Worm (Caenorhabditis elegans) whole organism, L1 larva: ENCODE measurements around the gene ric-3.

Experiments used
- C04F5.9 ChIP-seq: sonication (generic microtip); optimal IDR thresholded peaks from 2 replicates; lab custom pipeline; 2016; ENCODE audit warnings: missing genetic modification characterization, missing compliant biosample characterization
- C34B4.2 ChIP-seq: sonication (generic microtip); optimal IDR thresholded peaks from 2 replicates; lab custom pipeline; 2017; ENCODE audit warnings: mild to moderate bottlenecking, missing genetic modification characterization, missing compliant biosample characterization
- aha-1 ChIP-seq: fragments of 150-350 bp; optimal IDR thresholded peaks from 2 replicates; lab custom pipeline; 2014; ENCODE audit warnings: missing biosample characterization, missing genetic modification characterization
- aly-2 ChIP-seq: fragments of 150-350 bp; optimal IDR thresholded peaks from 2 replicates; lab custom pipeline; 2014; ENCODE audit warnings: missing biosample characterization, missing genetic modification characterization
- ama-1 ChIP-seq: fragments of 150-350 bp; optimal IDR thresholded peaks from 2 replicates; lab custom pipeline; 2014
- blmp-1 ChIP-seq: fragments of 150-350 bp; optimal IDR thresholded peaks from 2 replicates; lab custom pipeline; 2014; ENCODE audit warnings: missing biosample characterization, missing genetic modification characterization
- ceh-63 ChIP-seq: fragments of 200-800 bp; sonication (Bioruptor generic); optimal IDR thresholded peaks from 2 replicates; lab custom pipeline; 2018; ENCODE audit warnings: mild to moderate bottlenecking, missing genetic modification characterization, missing compliant biosample characterization
- ceh-82 ChIP-seq, 3 experiments: fragments of 150-350 bp in 1 of 3; sonication (generic microtip) in 2 of 3; optimal IDR thresholded peaks; 2 replicates each; lab custom pipeline; 2014 to 2017; ENCODE audit warnings: missing biosample characterization in 3 of 3, missing genetic modification characterization in 3 of 3
- ceh-88 ChIP-seq: fragments of 200-800 bp; sonication (Bioruptor generic); IDR thresholded peaks from 2 replicates; pipeline ENCODE4 v1.3.6; 2022; ENCODE audit warnings: missing genetic modification characterization, missing compliant biosample characterization
- dpl-1 ChIP-seq, 3 experiments: fragments of 150-350 bp in 2 of 3; sonication (generic microtip) in 1 of 3; optimal IDR thresholded peaks; 2 replicates each; lab custom pipeline; 2014 to 2017; ENCODE audit warnings: missing biosample characterization in 3 of 3, missing genetic modification characterization in 3 of 3, missing genetic modification reagents in 3 of 3
- dsc-1 ChIP-seq: sonication (generic microtip); optimal IDR thresholded peaks from 2 replicates; lab custom pipeline; 2016; ENCODE audit warnings: mild to moderate bottlenecking, missing genetic modification characterization, missing compliant biosample characterization
- efl-1 ChIP-seq, 4 experiments: fragments of 150-350 bp; optimal IDR thresholded peaks in 3 of 4; peaks in 1 of 4; 1 replicate in 1 of 4; 2 replicates in 3 of 4; lab custom pipeline; 2014; ENCODE audit warnings: missing biosample characterization in 2 of 4, missing genetic modification characterization in 2 of 4, missing genetic modification reagents in 2 of 4
- egl-13 ChIP-seq: sonication (generic microtip); optimal IDR thresholded peaks from 2 replicates; lab custom pipeline; 2016; ENCODE audit warnings: missing genotype, missing genetic modification reagents, missing genetic modification characterization, missing compliant biosample characterization
- egl-27 ChIP-seq, 2 experiments: fragments of 150-350 bp in 1 of 2; sonication (generic microtip); optimal IDR thresholded peaks; 3 replicates each; lab custom pipeline; 2017 to 2018; ENCODE audit warnings: missing biosample characterization in 2 of 2, missing genetic modification characterization in 2 of 2, missing genetic modification reagents in 2 of 2
- elt-2 ChIP-seq: sonication (generic microtip); optimal IDR thresholded peaks from 2 replicates; lab custom pipeline; 2016; ENCODE audit warnings: missing genetic modification characterization, mild to moderate bottlenecking, inconsistent platforms, missing compliant biosample characterization, missing genetic modification reagents
- elt-3 ChIP-seq, 6 experiments: fragments of 150-350 bp in 1 of 6; sonication (generic microtip); optimal IDR thresholded peaks; 2 replicates each; lab custom pipeline; 2017 to 2018; ENCODE audit warnings: missing biosample characterization in 6 of 6, missing genetic modification characterization in 6 of 6, inconsistent platforms in 1 of 6
- ets-5 ChIP-seq: fragments of 200-800 bp; sonication (Bioruptor generic); IDR thresholded peaks from 2 replicates; pipeline ENCODE4 v1.3.6; 2022; ENCODE audit warnings: missing genetic modification characterization, missing compliant biosample characterization
- fkh-10 ChIP-seq: sonication (generic microtip); optimal IDR thresholded peaks from 2 replicates; lab custom pipeline; 2017; ENCODE audit warnings: missing biosample characterization, missing genetic modification reagents, missing genetic modification characterization
- fkh-8 ChIP-seq: sonication (generic microtip); optimal IDR thresholded peaks from 2 replicates; lab custom pipeline; 2016; ENCODE audit warnings: mild to moderate bottlenecking, missing genetic modification characterization, missing compliant biosample characterization
- irx-1 ChIP-seq: sonication (generic microtip); optimal IDR thresholded peaks from 2 replicates; lab custom pipeline; 2016; ENCODE audit warnings: missing genetic modification characterization, missing compliant biosample characterization
- lin-14 ChIP-seq: fragments of 200-800 bp; sonication (Bioruptor generic); optimal IDR thresholded peaks from 2 replicates; lab custom pipeline; 2018; ENCODE audit warnings: mild to moderate bottlenecking, missing genetic modification characterization, moderate library complexity, missing compliant biosample characterization
- lin-35 ChIP-seq, 2 experiments: fragments of 150-350 bp; optimal IDR thresholded peaks; 2 replicates each; lab custom pipeline; 2014; ENCODE audit warnings: missing biosample characterization in 2 of 2, missing genetic modification characterization in 2 of 2, missing genetic modification reagents in 2 of 2
- lin-39 ChIP-seq: fragments of 150-350 bp; optimal IDR thresholded peaks from 2 replicates; lab custom pipeline; 2014; ENCODE audit warnings: missing biosample characterization, missing genetic modification reagents, missing genetic modification characterization
- lsy-2 ChIP-seq, 2 experiments: fragments of 150-350 bp; optimal IDR thresholded peaks; 2 replicates each; lab custom pipeline; 2014; ENCODE audit warnings: missing biosample characterization in 2 of 2, missing genetic modification characterization in 2 of 2
- nhr-11 ChIP-seq: fragments of 150-350 bp; optimal IDR thresholded peaks from 2 replicates; lab custom pipeline; 2014; ENCODE audit warnings: missing biosample characterization, missing genetic modification characterization
- nhr-19 ChIP-seq: fragments of 200-800 bp; sonication (Bioruptor generic); conservative IDR thresholded peaks from 2 replicates; pipeline ENCODE4 v1.3.6; 2022; ENCODE audit warnings: missing genetic modification characterization, missing compliant biosample characterization
- nhr-20 ChIP-seq: sonication (generic microtip); optimal IDR thresholded peaks from 2 replicates; lab custom pipeline; 2016; ENCODE audit warnings: mild to moderate bottlenecking, missing genetic modification characterization, missing compliant biosample characterization
- nhr-237 ChIP-seq: fragments of 150-350 bp; optimal IDR thresholded peaks from 2 replicates; lab custom pipeline; 2014; ENCODE audit warnings: missing biosample characterization, missing genetic modification characterization
- nhr-47 ChIP-seq: sonication (generic microtip); optimal IDR thresholded peaks from 2 replicates; lab custom pipeline; 2016; ENCODE audit warnings: mild to moderate bottlenecking, missing genetic modification characterization, moderate library complexity, missing compliant biosample characterization
- nhr-76 ChIP-seq: sonication (generic microtip); optimal IDR thresholded peaks from 2 replicates; lab custom pipeline; 2017; ENCODE audit warnings: missing biosample characterization, missing genetic modification characterization
- nhr-77 ChIP-seq: fragments of 150-350 bp; optimal IDR thresholded peaks from 2 replicates; lab custom pipeline; 2014; ENCODE audit warnings: missing biosample characterization, missing genetic modification characterization
- nhr-84 ChIP-seq: sonication (generic microtip); optimal IDR thresholded peaks from 2 replicates; lab custom pipeline; 2017; ENCODE audit warnings: missing biosample characterization, missing genetic modification characterization
- nhr-85 ChIP-seq: sonication (generic microtip); peaks from one replicate; lab custom pipeline; 2016; ENCODE audit warnings: missing genetic modification characterization, inconsistent platforms, missing compliant biosample characterization
- nhr-90 ChIP-seq: sonication (generic microtip); optimal IDR thresholded peaks from 2 replicates; lab custom pipeline; 2016; ENCODE audit warnings: mild to moderate bottlenecking, missing genetic modification characterization, missing compliant biosample characterization; ENCODE audit not compliant: poor library complexity
- pag-3 ChIP-seq: sonication (generic microtip); optimal IDR thresholded peaks from 2 replicates; lab custom pipeline; 2017; ENCODE audit warnings: missing genetic modification characterization, mild to moderate bottlenecking, missing compliant biosample characterization, antibody characterized with exemption, borderline replicate concordance; ENCODE audit not compliant: insufficient read depth
- skn-1 ChIP-seq: fragments of 150-350 bp; optimal IDR thresholded peaks from 2 replicates; lab custom pipeline; 2014; ENCODE audit warnings: missing biosample characterization, missing genetic modification characterization
- snu-23 ChIP-seq: sonication (generic microtip); optimal IDR thresholded peaks from 2 replicates; lab custom pipeline; 2016; ENCODE audit warnings: missing genetic modification characterization, missing compliant biosample characterization
- sox-4 ChIP-seq: sonication (generic microtip); optimal IDR thresholded peaks from 2 replicates; lab custom pipeline; 2016; ENCODE audit warnings: missing genetic modification characterization, missing compliant biosample characterization
- sup-37 ChIP-seq: fragments of 200-800 bp; sonication (Bioruptor generic); optimal IDR thresholded peaks from 2 replicates; lab custom pipeline; 2018; ENCODE audit warnings: mild to moderate bottlenecking, missing genetic modification characterization, missing compliant biosample characterization
- tbx-2 ChIP-seq: sonication (generic microtip); optimal IDR thresholded peaks from 2 replicates; lab custom pipeline; 2016; ENCODE audit warnings: missing genetic modification characterization, missing compliant biosample characterization
- unc-62 ChIP-seq: fragments of 150-350 bp; optimal IDR thresholded peaks from 2 replicates; lab custom pipeline; 2014; ENCODE audit warnings: missing biosample characterization, missing genetic modification reagents, missing genetic modification characterization
- xbp-1 ChIP-seq: sonication (generic microtip); optimal IDR thresholded peaks from 2 replicates; lab custom pipeline; 2016; ENCODE audit warnings: missing genetic modification characterization, missing compliant biosample characterization
- zag-1 ChIP-seq: fragments of 150-350 bp; optimal IDR thresholded peaks from 2 replicates; lab custom pipeline; 2014; ENCODE audit warnings: missing biosample characterization, missing genetic modification characterization
- ztf-11 ChIP-seq, 2 experiments: sonication (generic microtip); optimal IDR thresholded peaks; 2 replicates each; lab custom pipeline; 2016 to 2017; ENCODE audit warnings: missing genetic modification characterization in 2 of 2, missing biosample characterization in 1 of 2, missing compliant biosample characterization in 1 of 2

Gene ric-3

ce11 chrIV:7824649-7825048, 6.6 kb downstream of the ric-3 start (continued):
- no peak for TF ChIP-seq fkh-10 (GFP tag; lab: Kevin White, UChicago)
- TF ChIP-seq blmp-1 (tag; lab: Kevin White, UChicago), result peak; percentile 24
- TF ChIP-seq elt-3 (tag; optimal IDR thresholded peaks at IDR 0.05; lab: Kevin White, UChicago), result no peak
- TF ChIP-seq nhr-47 (tag; lab: Kevin White, UChicago), result no peak
- no peak for TF ChIP-seq ztf-11 (tag; optimal IDR thresholded peaks at IDR 0.05; lab: Kevin White, UChicago)
- peak; percentile 47 for TF ChIP-seq tbx-2 (tag; lab: Kevin White, UChicago)
- no peak for TF ChIP-seq sox-4 (tag; lab: Kevin White, UChicago)
- no peak for TF ChIP-seq egl-13 (tag; lab: Kevin White, UChicago)
- TF ChIP-seq C34B4.2 (tag; lab: Kevin White, UChicago), result no peak
- TF ChIP-seq ets-5 (GFP tag; lab: Robert Waterston, UW), result no peak
- no peak for TF ChIP-seq nhr-19
- TF ChIP-seq ama-1 (lab: Kevin White, UChicago), result no peak
- no peak for TF ChIP-seq fkh-8 (tag; lab: Kevin White, UChicago)
- TF ChIP-seq pag-3 (tag; lab: Kevin White, UChicago), result no peak
- no peak for TF ChIP-seq nhr-11
- no peak for TF ChIP-seq dpl-1 (GFP tag; optimal IDR thresholded peaks at IDR 0.05; lab: Kevin White, UChicago)
- TF ChIP-seq efl-1 (optimal IDR thresholded peaks at IDR 0.05; lab: Kevin White, UChicago), result no peak
- peak in 1 of 2 experiments; percentile 55 for TF ChIP-seq efl-1 (GFP tag; optimal IDR thresholded peaks at IDR 0.05 in 1 of 2; lab: Kevin White, UChicago)
- no peak for TF ChIP-seq xbp-1 (tag; lab: Kevin White, UChicago)
- peak; percentile 38 for TF ChIP-seq snu-23 (GFP tag; lab: Kevin White, UChicago)
- no peak for TF ChIP-seq unc-62 (GFP tag; lab: Kevin White, UChicago)
- peak; percentile 94 for TF ChIP-seq nhr-85 (tag; lab: Kevin White, UChicago)
- no peak for TF ChIP-seq C04F5.9
- peak; percentile 32 for TF ChIP-seq nhr-90
- TF ChIP-seq nhr-20 (tag; lab: Kevin White, UChicago), result peak; percentile 5
- no peak for TF ChIP-seq ceh-82 (tag; optimal IDR thresholded peaks at IDR 0.05; lab: Kevin White, UChicago)
- peak; percentile 23 for TF ChIP-seq aly-2 (tag; lab: Kevin White, UChicago)
- no peak for TF ChIP-seq sup-37 (GFP tag; lab: Kevin White, UChicago)
- no peak for TF ChIP-seq ceh-88 (GFP tag; lab: Robert Waterston, UW)
- peak in 1 of 2 experiments; percentile 31 for TF ChIP-seq lsy-2 (tag; optimal IDR thresholded peaks at IDR 0.05; lab: Kevin White, UChicago)
- no peak for TF ChIP-seq lin-39 (tag; lab: Kevin White, UChicago)
- TF ChIP-seq aha-1 (tag; lab: Kevin White, UChicago), result no peak
- no peak for TF ChIP-seq nhr-76 (tag; lab: Kevin White, UChicago)
- TF ChIP-seq nhr-77 (tag; lab: Kevin White, UChicago), result no peak
- TF ChIP-seq egl-27 (tag; optimal IDR thresholded peaks at IDR 0.05; lab: Kevin White, UChicago), result no peak
- no peak for TF ChIP-seq irx-1 (tag; lab: Kevin White, UChicago)
- TF ChIP-seq skn-1 (tag; lab: Kevin White, UChicago), result no peak
- TF ChIP-seq dsc-1 (tag; lab: Kevin White, UChicago), result no peak
- TF ChIP-seq nhr-84 (tag; lab: Kevin White, UChicago), result no peak
- no peak for TF ChIP-seq ceh-63 (GFP tag; lab: Kevin White, UChicago)

ce11 chrIV:7829275-7829938, 11.4 kb downstream of the ric-3 start, which contains the start of gene C06A6.4:
Gene C06A6.4 (minus strand): TSS chrIV:7829298.
- TF ChIP-seq lin-14 (peak; percentile 34), nhr-47 (tag; lab: Kevin White, UChicago) (no peak), lin-35 (GFP tag; optimal IDR thresholded peaks at IDR 0.05; lab: Kevin White, UChicago) (peak in 1 of 2 experiments; percentile 36), zag-1 (no peak), ets-5 (GFP tag; lab: Robert Waterston, UW) (no peak), nhr-20 (tag; lab: Kevin White, UChicago) (peak; percentile 10), nhr-85 (tag; lab: Kevin White, UChicago) (peak; percentile 35), elt-3 (tag; optimal IDR thresholded peaks at IDR 0.05; lab: Kevin White, UChicago) (peak in 2 of 6 experiments; percentile 14 to 60), elt-2 (peak; percentile 14), blmp-1 (tag; lab: Kevin White, UChicago) (peak; percentile 49), nhr-237 (tag; lab: Kevin White, UChicago) (no peak)
- TF ChIP-seq, all 84 proteins: peak for 7
